Fruit fly (Drosophila melanogaster): ENCODE data around the gene Cp190.

Gene Cp190

dm6 chr3R:15289828-15290641, 15.0 kb upstream of the Cp190 start:
- no peak for TF ChIP-seq CG17801 (GFP tag; optimal IDR thresholded peaks at IDR 0.05; ENCODE audit: partially characterized antibody)

DNA sequence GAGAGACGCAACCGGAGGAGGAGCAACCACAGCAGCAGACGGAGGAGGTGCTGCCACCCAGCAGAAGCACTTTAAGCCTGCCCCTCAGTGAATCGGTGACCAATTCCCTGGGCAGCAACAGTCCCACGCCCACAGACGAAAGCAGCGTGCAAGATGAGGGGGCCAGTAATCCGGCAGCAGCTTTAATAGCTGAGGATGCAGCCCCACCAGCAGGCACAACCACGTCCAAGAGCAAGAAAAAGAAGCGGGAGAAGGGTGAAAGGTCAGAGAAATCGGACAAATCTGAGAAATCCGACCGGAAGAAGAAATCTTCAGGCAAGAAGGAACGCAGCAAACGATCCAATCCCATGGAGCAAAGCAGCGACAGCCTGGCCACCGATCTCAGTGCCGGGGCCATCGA, 13.8 kb upstream of the Cp190 start:
- TF ChIP-seq CG17801 (GFP tag; optimal IDR thresholded peaks at IDR 0.05; ENCODE audit: partially characterized antibody): no peak

DNA sequence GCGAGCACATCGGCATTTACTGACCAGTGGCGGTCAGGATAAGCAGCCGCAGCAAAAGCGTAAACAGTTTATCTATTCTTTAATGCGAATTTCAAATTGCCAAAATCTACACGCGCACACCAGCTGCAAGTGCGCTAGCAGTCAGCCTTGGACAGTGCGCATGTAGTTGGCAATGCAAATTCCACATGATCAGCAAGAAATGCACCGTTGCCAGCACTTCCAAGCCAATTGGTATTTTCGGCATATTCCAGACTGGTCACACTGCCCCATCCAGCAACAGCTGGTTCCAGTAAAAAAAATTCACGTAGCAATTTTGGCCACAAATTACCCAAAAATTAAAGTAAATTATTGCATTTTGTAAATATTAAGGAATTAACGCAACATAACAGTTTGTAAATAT, 12.7 kb upstream of the Cp190 start:
- peak; percentile 16 for TF ChIP-seq CG17801 (GFP tag; optimal IDR thresholded peaks at IDR 0.05; ENCODE audit: partially characterized antibody)

- TF ChIP-seq CG17801 (GFP tag; optimal IDR thresholded peaks at IDR 0.05; ENCODE audit: partially characterized antibody): no peak
These were observed 11.6 kb upstream of the Cp190 start for dm6 chr3R:15286693-15287041.

dm6 chr3R:15286024-15286692, 11.1 kb upstream of the Cp190 start:
- TF ChIP-seq CG17801 (GFP tag; optimal IDR thresholded peaks at IDR 0.05; ENCODE audit: partially characterized antibody): no peak

- TF ChIP-seq CG17801 (GFP tag; optimal IDR thresholded peaks at IDR 0.05; ENCODE audit: partially characterized antibody): no peak
These were observed 8.2 kb upstream of the Cp190 start for dm6 chr3R:15282982-15283809.

DNA sequence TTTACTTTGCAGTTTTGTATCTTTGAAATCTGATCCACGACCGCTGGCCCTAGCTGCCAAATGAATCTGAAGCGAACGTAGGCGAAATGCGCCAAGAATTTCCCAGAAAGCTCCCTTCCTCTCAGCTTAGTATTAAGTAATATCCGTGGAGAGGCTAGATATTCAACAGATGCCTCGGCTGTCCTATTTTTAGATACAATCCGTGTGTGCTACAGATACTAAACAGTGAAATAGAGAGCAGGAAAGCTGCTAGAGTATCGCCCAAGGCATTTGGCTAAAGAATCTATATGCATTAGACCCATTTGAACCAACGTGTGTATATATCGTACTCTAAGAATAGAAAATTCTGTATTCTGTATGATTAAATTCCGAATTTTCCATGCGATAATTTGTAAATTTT, 7.3 kb upstream of the Cp190 start:
- no peak for TF ChIP-seq CG17801 (GFP tag; optimal IDR thresholded peaks at IDR 0.05; ENCODE audit: partially characterized antibody)

- TF ChIP-seq CG17801 (GFP tag; optimal IDR thresholded peaks at IDR 0.05; ENCODE audit: partially characterized antibody): no peak
These were observed 6.4 kb upstream of the Cp190 start for dm6 chr3R:15281335-15281963.

- peak; percentile 25 for TF ChIP-seq CG17801 (GFP tag; optimal IDR thresholded peaks at IDR 0.05; ENCODE audit: partially characterized antibody)
These were observed 5.7 kb upstream of the Cp190 start for dm6 chr3R:15280619-15281334.

DNA sequence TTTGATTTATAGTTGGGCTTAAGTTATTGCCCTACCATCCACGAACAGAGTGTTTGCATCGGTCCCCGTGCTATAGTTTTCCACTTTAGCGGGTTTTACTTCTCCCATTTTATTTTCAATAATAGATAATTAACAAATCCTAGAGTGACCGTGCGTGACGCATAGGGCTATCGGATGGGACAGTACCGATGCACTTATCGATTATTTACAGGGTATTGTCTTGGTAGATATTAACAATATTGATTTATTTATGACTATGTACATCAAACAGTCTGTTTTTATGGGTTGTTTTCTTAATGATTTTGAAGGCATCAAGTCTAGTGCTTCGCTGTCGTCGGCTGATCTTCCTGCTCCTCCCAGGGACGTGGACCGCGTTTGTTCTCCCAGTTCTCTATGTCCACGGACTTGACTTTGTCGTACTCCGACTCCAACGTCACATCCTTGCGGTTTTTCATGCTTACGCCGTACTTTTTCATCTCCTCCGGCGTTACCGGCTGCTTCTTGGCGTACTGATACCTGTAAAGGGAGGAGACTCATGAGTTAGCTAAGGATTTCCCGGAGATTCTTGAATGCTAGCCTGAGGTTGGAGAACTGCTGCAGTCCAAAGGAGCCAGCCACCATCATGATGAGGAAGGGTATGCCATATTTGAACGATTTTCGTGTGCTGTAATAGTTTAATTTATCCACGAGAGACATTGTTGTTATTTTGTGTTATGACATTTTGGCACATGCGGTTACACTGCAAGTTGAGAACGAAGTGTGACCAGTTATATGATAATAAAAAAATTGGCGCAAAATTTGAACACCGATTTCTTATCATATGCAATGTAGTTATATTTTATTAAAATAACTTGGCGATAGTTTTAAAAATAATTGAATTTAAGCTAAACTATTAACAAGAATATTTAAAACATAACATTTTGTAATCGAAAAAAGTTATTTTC, 3.2 kb upstream of the Cp190 start, which contains the start of the genes MRG15 and Tm1:
MRG15 (minus strand) TSS at position 184 of the 944 bp plus-strand sequence.
Tm1 (plus strand) TSS at position 295 of the 944 bp plus-strand sequence.
- TF ChIP-seq CG17801 (GFP tag; optimal IDR thresholded peaks at IDR 0.05; ENCODE audit: partially characterized antibody): no peak

DNA sequence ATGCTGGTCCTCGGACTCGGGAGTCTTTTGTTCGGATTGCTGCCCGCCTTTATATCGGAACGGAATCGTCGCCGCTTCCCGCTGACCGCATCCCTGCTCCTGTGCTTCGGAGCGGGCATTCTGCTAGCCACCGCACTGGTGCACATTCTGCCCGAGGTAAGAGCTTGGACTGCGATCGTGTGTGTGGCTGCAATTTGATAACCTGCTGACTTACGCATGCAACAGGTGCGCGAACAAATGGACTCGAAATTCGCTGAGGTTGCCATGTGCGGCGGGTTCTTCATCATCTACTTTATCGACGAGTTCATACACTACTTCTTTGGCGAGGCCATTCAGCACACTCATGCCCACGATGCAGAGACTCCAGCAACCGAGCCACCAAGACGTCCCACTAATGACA, 6.2 kb downstream of the Cp190 start:
- no peak for TF ChIP-seq CG17801 (GFP tag; optimal IDR thresholded peaks at IDR 0.05; ENCODE audit: partially characterized antibody)

DNA sequence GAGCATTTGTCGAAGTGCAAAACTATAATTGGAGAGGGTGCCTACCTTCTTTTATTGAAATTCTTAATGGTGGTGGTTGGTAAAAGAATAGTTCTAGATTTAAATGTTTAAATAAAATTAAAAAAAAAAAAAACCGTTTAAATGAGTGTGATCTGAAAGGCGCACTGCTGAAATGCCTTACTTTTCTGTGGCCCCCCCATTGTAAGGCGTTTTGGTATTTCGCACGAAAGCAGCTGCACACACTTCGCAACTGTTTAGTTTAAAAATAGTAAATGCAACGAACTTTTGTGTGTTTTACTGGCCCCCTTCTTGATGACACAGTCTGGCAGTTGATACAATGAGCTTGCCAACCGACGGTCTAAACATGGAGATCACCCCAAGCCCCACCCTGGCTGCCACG, 6.6 kb downstream of the Cp190 start, which contains the start of the genes CG14864 and Zip88E:
CG14864 (minus strand) TSS at position 113 of the 400 bp plus-strand sequence.
Zip88E (plus strand) TSS at position 237 of the 400 bp plus-strand sequence.
- peak; percentile 21 for TF ChIP-seq CG17801 (GFP tag; optimal IDR thresholded peaks at IDR 0.05; ENCODE audit: partially characterized antibody)

dm6 chr3R:15265406-15266040, 9.5 kb downstream of the Cp190 start, which contains the start of gene ATPsynO:
TSS of gene ATPsynO (plus strand) at chr3R:15265591.
- peak; percentile 54 for TF ChIP-seq CG17801 (GFP tag; optimal IDR thresholded peaks at IDR 0.05; ENCODE audit: partially characterized antibody)
